Worm (Caenorhabditis elegans) whole organism, L1 larva: Measurements from ENCODE around the gene npp-20.
A peak's percentile ranks its signal among the peaks of the same experiment; 100 is the strongest.

Experiments
- C04F5.9 ChIP-seq: sonication (generic microtip); optimal IDR thresholded peaks from 2 replicates; lab custom pipeline; 2016; ENCODE audit warnings: missing genetic modification characterization, missing compliant biosample characterization
- C34B4.2 ChIP-seq: sonication (generic microtip); optimal IDR thresholded peaks from 2 replicates; lab custom pipeline; 2017; ENCODE audit warnings: mild to moderate bottlenecking, missing genetic modification characterization, missing compliant biosample characterization
- blmp-1 ChIP-seq: fragments of 150-350 bp; optimal IDR thresholded peaks from 2 replicates; lab custom pipeline; 2014; ENCODE audit warnings: missing biosample characterization, missing genetic modification characterization
- ceh-82 ChIP-seq, 3 experiments: fragments of 150-350 bp in 1 of 3; sonication (generic microtip) in 2 of 3; optimal IDR thresholded peaks; 2 replicates each; lab custom pipeline; 2014 to 2017; ENCODE audit warnings: missing biosample characterization in 3 of 3, missing genetic modification characterization in 3 of 3
- ces-1 ChIP-seq: fragments of 150-350 bp; optimal IDR thresholded peaks from 2 replicates; lab custom pipeline; 2014; ENCODE audit warnings: missing biosample characterization, missing genetic modification reagents, missing genetic modification characterization
- dpl-1 ChIP-seq, 3 experiments: fragments of 150-350 bp in 2 of 3; sonication (generic microtip) in 1 of 3; optimal IDR thresholded peaks; 2 replicates each; lab custom pipeline; 2014 to 2017; ENCODE audit warnings: missing biosample characterization in 3 of 3, missing genetic modification characterization in 3 of 3, missing genetic modification reagents in 3 of 3
- efl-1 ChIP-seq, 4 experiments: fragments of 150-350 bp; optimal IDR thresholded peaks in 3 of 4; peaks in 1 of 4; 1 replicate in 1 of 4; 2 replicates in 3 of 4; lab custom pipeline; 2014; ENCODE audit warnings: missing biosample characterization in 2 of 4, missing genetic modification characterization in 2 of 4, missing genetic modification reagents in 2 of 4
- elt-2 ChIP-seq: sonication (generic microtip); optimal IDR thresholded peaks from 2 replicates; lab custom pipeline; 2016; ENCODE audit warnings: missing genetic modification characterization, mild to moderate bottlenecking, inconsistent platforms, missing compliant biosample characterization, missing genetic modification reagents
- ets-5 ChIP-seq: fragments of 200-800 bp; sonication (Bioruptor generic); IDR thresholded peaks from 2 replicates; pipeline ENCODE4 v1.3.6; 2022; ENCODE audit warnings: missing genetic modification characterization, missing compliant biosample characterization
- grh-1 ChIP-seq: fragments of 200-800 bp; sonication (Bioruptor generic); IDR thresholded peaks from 2 replicates; pipeline ENCODE4 v1.3.6; 2022; ENCODE audit warnings: missing genetic modification reagents, missing genetic modification characterization, missing compliant biosample characterization
- hlh-17 ChIP-seq: fragments of 200-800 bp; sonication (Bioruptor generic); optimal IDR thresholded peaks from 2 replicates; lab custom pipeline; 2018; ENCODE audit warnings: missing genetic modification characterization, mild to moderate bottlenecking, missing compliant biosample characterization, moderate library complexity, borderline replicate concordance
- jun-1 ChIP-seq: fragments of 150-350 bp; optimal IDR thresholded peaks from 2 replicates; lab custom pipeline; 2014; ENCODE audit warnings: missing biosample characterization, missing genetic modification reagents, missing genetic modification characterization
- lin-35 ChIP-seq, 2 experiments: fragments of 150-350 bp; optimal IDR thresholded peaks; 2 replicates each; lab custom pipeline; 2014; ENCODE audit warnings: missing biosample characterization in 2 of 2, missing genetic modification characterization in 2 of 2, missing genetic modification reagents in 2 of 2
- lsy-2 ChIP-seq, 2 experiments: fragments of 150-350 bp; optimal IDR thresholded peaks; 2 replicates each; lab custom pipeline; 2014; ENCODE audit warnings: missing biosample characterization in 2 of 2, missing genetic modification characterization in 2 of 2
- mab-9 ChIP-seq: fragments of 200-800 bp; sonication (Bioruptor generic); IDR thresholded peaks from 2 replicates; pipeline ENCODE4 v1.3.6; 2022; ENCODE audit warnings: missing genetic modification reagents, missing genetic modification characterization, missing compliant biosample characterization
- mdl-1 ChIP-seq, 2 experiments: fragments of 150-350 bp; optimal IDR thresholded peaks; 2 replicates each; lab custom pipeline; 2014 to 2017; ENCODE audit warnings: missing biosample characterization in 2 of 2, missing genetic modification characterization in 2 of 2, inconsistent platforms in 1 of 2
- mep-1 ChIP-seq: fragments of 150-350 bp; optimal IDR thresholded peaks from 2 replicates; lab custom pipeline; 2014; ENCODE audit warnings: missing biosample characterization, missing genetic modification characterization
- nhr-12 ChIP-seq: sonication (generic microtip); optimal IDR thresholded peaks from 2 replicates; lab custom pipeline; 2017; ENCODE audit warnings: missing biosample characterization, missing genetic modification characterization
- nhr-28 ChIP-seq: fragments of 150-350 bp; optimal IDR thresholded peaks from 2 replicates; lab custom pipeline; 2014; ENCODE audit warnings: missing biosample characterization, missing genetic modification characterization
- nhr-85 ChIP-seq: sonication (generic microtip); peaks from one replicate; lab custom pipeline; 2016; ENCODE audit warnings: missing genetic modification characterization, inconsistent platforms, missing compliant biosample characterization
- snu-23 ChIP-seq: sonication (generic microtip); optimal IDR thresholded peaks from 2 replicates; lab custom pipeline; 2016; ENCODE audit warnings: missing genetic modification characterization, missing compliant biosample characterization
- unc-30 ChIP-seq: sonication (generic microtip); optimal IDR thresholded peaks from 2 replicates; lab custom pipeline; 2017; ENCODE audit warnings: missing biosample characterization, missing genetic modification characterization
- unc-86 ChIP-seq: sonication (generic microtip); optimal IDR thresholded peaks from 2 replicates; lab custom pipeline; 2016; ENCODE audit warnings: missing genetic modification characterization, missing compliant biosample characterization

Gene npp-20

DNA sequence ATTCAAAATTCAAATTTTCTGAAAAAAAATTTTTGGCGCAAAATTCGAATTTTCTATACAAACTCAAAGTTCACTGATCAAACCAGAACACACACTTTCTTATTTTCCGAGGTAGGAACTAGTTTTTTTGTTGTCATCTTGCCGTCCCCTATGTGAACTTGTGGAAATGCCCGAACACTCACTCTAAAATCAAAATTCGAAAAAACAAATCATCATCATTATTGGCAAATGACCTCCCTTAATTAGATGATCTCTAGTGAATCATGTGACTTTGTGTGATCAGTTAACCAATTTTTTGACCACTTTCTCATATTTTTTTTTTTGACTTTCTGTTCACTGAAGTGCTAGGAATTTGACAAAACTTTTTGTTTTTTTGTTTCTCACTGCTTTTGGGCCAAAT is 43.3 kb downstream of the npp-20 start (continued):
- TF ChIP-seq elt-2 (tag; lab: Kevin White, UChicago) (no peak), jun-1 (no peak), unc-30 (no peak), C34B4.2 (tag; lab: Kevin White, UChicago) (no peak), ets-5 (no peak), nhr-28 (tag; lab: Kevin White, UChicago) (no peak), grh-1 (GFP tag; lab: Robert Waterston, UW) (no peak), ces-1 (GFP tag; lab: Kevin White, UChicago) (no peak)
- TF ChIP-seq, all 84 proteins: peak for 5

- TF ChIP-seq dpl-1 (GFP tag; optimal IDR thresholded peaks at IDR 0.05; lab: Kevin White, UChicago) (peak in 1 of 3 experiments; percentile 19), nhr-12 (tag; lab: Kevin White, UChicago) (no peak), hlh-17 (GFP tag; lab: Kevin White, UChicago) (no peak), efl-1 (optimal IDR thresholded peaks at IDR 0.05; lab: Kevin White, UChicago) (no peak), efl-1 (GFP tag; optimal IDR thresholded peaks at IDR 0.05 in 1 of 2; lab: Kevin White, UChicago) (peak in 1 of 2 experiments; percentile 14), nhr-85 (tag; lab: Kevin White, UChicago) (no peak), grh-1 (GFP tag; lab: Robert Waterston, UW) (peak; percentile 52; the same call in 1 of the 2 replicates), lsy-2 (tag; optimal IDR thresholded peaks at IDR 0.05; lab: Kevin White, UChicago) (peak in 1 of 2 experiments; percentile 28), mep-1 (tag; lab: Kevin White, UChicago) (peak; percentile 20), C34B4.2 (tag; lab: Kevin White, UChicago) (no peak), blmp-1 (tag; lab: Kevin White, UChicago) (peak; percentile 90), unc-30 (no peak), snu-23 (GFP tag; lab: Kevin White, UChicago) (no peak), mab-9 (GFP tag; lab: Robert Waterston, UW) (no peak)
Measured at ce11 chrIV:1445920-1446319, 49.9 kb downstream of the npp-20 start, which contains the start of gene clp-7. TSS of gene clp-7 (minus strand) at chrIV:1445966.

DNA sequence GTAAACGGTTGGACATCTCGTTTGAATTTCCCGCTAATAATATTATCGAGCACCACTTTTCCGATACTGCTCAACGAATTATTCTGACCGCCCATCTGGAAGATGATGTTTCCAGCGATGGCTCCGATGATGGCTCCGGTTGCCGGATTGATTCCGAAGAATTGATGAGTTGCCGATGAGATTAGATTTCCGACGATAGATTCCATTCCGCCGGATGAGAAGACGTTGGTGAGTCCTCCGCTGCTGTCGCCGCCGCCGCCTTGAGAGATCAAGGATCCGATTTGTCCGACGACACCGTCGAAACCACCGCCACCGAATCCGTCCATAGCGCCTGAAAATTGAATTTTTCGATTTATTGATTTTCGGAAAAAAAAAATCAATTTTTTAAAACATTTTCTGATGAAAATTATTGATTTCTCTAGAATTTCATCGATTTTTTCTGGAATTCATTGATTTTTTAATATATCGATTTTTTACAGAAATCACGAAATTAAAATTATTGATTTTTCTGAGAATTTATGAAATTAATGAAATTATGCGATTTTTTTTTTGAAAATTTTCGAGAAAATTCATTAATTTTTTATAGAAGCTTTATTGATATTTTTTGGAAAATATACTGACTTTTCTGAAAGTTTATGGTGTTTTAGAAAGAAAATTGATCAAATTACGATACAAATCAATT is 51.7 kb downstream of the npp-20 start:
- TF ChIP-seq efl-1 (optimal IDR thresholded peaks at IDR 0.05; lab: Kevin White, UChicago) (no peak), efl-1 (GFP tag; optimal IDR thresholded peaks at IDR 0.05 in 1 of 2; lab: Kevin White, UChicago) (peak in 1 of 2 experiments; percentile 45), ceh-82 (tag; optimal IDR thresholded peaks at IDR 0.05; lab: Kevin White, UChicago) (no peak)

ce11 chrIV:1443514-1443913 is 52.3 kb downstream of the npp-20 start:
- no peak for TF ChIP-seq lin-35 (GFP tag; optimal IDR thresholded peaks at IDR 0.05; lab: Kevin White, UChicago)
- TF ChIP-seq C04F5.9 (tag; lab: Kevin White, UChicago): no peak
- TF ChIP-seq unc-86 (tag; lab: Kevin White, UChicago): no peak
- TF ChIP-seq ets-5: no peak
- TF ChIP-seq mdl-1 (tag; optimal IDR thresholded peaks at IDR 0.05; lab: Kevin White, UChicago): no peak
- no peak for TF ChIP-seq efl-1 (optimal IDR thresholded peaks at IDR 0.05; lab: Kevin White, UChicago)
- peak in 1 of 2 experiments; percentile 39 for TF ChIP-seq efl-1 (GFP tag; optimal IDR thresholded peaks at IDR 0.05 in 1 of 2; lab: Kevin White, UChicago)
